Worm (Caenorhabditis elegans) whole organism, L2 larva: ENCODE results near the gene elo-1.

Experiments
- ZK546.5 ChIP-seq: sonication (generic microtip); optimal IDR thresholded peaks from 2 replicates; lab custom pipeline; 2017; ENCODE audit warnings: missing biosample characterization, missing genetic modification characterization
- ama-1 ChIP-seq: fragments of 150-350 bp; optimal IDR thresholded peaks from 2 replicates; lab custom pipeline; 2018; ENCODE audit warnings: inconsistent platforms
- crh-2 ChIP-seq: sonication (generic microtip); optimal IDR thresholded peaks from 2 replicates; lab custom pipeline; 2017; ENCODE audit warnings: missing biosample characterization, missing genetic modification characterization
- egl-27 ChIP-seq: sonication (generic microtip); optimal IDR thresholded peaks from 3 replicates; lab custom pipeline; 2017; ENCODE audit warnings: missing biosample characterization, missing genetic modification reagents, missing genetic modification characterization
- nhr-25 ChIP-seq: fragments of 150-350 bp; sonication (generic microtip); optimal IDR thresholded peaks from 3 replicates; lab custom pipeline; 2014; ENCODE audit warnings: missing biosample characterization, missing genetic modification characterization
- unc-62 ChIP-seq: fragments of 150-350 bp; optimal IDR thresholded peaks from 2 replicates; lab custom pipeline; 2014; ENCODE audit warnings: missing biosample characterization, missing genetic modification reagents, missing genetic modification characterization
- ztf-4 ChIP-seq: fragments of 150-350 bp; optimal IDR thresholded peaks from 2 replicates; lab custom pipeline; 2014; ENCODE audit warnings: missing biosample characterization, missing genetic modification characterization

ce11 chrIV:9508612-9509011, 17.6 kb upstream of the elo-1 start, which contains the start of gene ethe-1:
- no peak for TF ChIP-seq unc-62 (GFP tag; lab: Kevin White, UChicago)
- TF ChIP-seq crh-2: no peak
- no peak for TF ChIP-seq ama-1 (lab: Kevin White, UChicago)
- TF ChIP-seq nhr-25 (tag; lab: Kevin White, UChicago): no peak
- no peak for TF ChIP-seq ZK546.5
- TF ChIP-seq egl-27 (tag; lab: Kevin White, UChicago): no peak
- TF ChIP-seq ztf-4 (tag; lab: Kevin White, UChicago): no peak
